Worm (Caenorhabditis elegans) whole organism, late embryonic: ENCODE data around the gene C45G9.8.

Experiments
- ama-1 ChIP-seq: fragments of 150-350 bp; optimal IDR thresholded peaks from 2 replicates; lab custom pipeline; 2014
- elt-2 ChIP-seq: sonication (generic microtip); optimal IDR thresholded peaks from 2 replicates; lab custom pipeline; 2016; ENCODE audit warnings: missing genetic modification reagents, missing genetic modification characterization, missing compliant biosample characterization
- elt-4 ChIP-seq: sonication (generic microtip); optimal IDR thresholded peaks from 2 replicates; lab custom pipeline; 2016; ENCODE audit warnings: missing genetic modification characterization, missing compliant biosample characterization
- hlh-13 ChIP-seq: fragments of 200-800 bp; sonication (Bioruptor generic); optimal IDR thresholded peaks from 2 replicates; lab custom pipeline; 2018; ENCODE audit warnings: mild to moderate bottlenecking, missing genetic modification characterization, missing compliant biosample characterization
- lin-11 ChIP-seq: fragments of 200-800 bp; sonication (Bioruptor generic); optimal IDR thresholded peaks from 2 replicates; lab custom pipeline; 2018; ENCODE audit warnings: mild to moderate bottlenecking, missing genetic modification characterization, missing compliant biosample characterization
- sox-4 ChIP-seq: sonication (generic microtip); optimal IDR thresholded peaks from 2 replicates; lab custom pipeline; 2017; ENCODE audit warnings: mild to moderate bottlenecking, missing genetic modification characterization, inconsistent platforms, missing compliant biosample characterization

DNA sequence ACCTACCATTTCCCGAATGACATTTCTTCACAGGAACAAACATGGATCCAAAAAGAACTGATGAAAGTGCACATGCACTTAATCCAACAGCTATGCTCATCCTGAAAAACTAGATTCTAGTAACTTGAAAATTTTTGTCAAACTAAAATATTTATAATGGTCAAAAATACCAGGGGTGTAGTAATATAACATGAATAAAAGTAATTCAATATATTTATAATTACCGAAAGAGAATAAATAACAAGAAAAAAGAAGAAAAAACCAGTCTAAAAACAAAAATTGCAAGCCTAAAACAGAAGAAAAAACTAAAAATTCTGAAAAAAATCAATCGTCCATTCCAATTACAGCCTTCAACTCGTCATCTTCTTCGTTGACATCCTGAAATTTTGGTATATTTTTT, 48.8 kb downstream of the C45G9.8 start, which contains the start of gene R144.6:
- no peak for TF ChIP-seq ama-1 (lab: Kevin White, UChicago)
- no peak for TF ChIP-seq lin-11 (tag; lab: Kevin White, UChicago)
- no peak for TF ChIP-seq elt-2 (tag; lab: Kevin White, UChicago)
- TF ChIP-seq hlh-13, result no peak
- TF ChIP-seq elt-4 (tag; lab: Kevin White, UChicago), result no peak
- no peak for TF ChIP-seq sox-4 (tag; lab: Kevin White, UChicago)
